Worm (Caenorhabditis elegans) whole organism, young adult: ENCODE results near the gene F20D6.9.

Experiments
- B0336.3 ChIP-seq: fragments of 200-800 bp; sonication (Bioruptor generic); IDR thresholded peaks from 2 replicates; pipeline ENCODE4 v1.3.6; 2022; ENCODE audit warnings: missing genetic modification characterization, missing compliant biosample characterization
- F33H1.4 ChIP-seq: fragments of 200-800 bp; sonication (Bioruptor generic); IDR thresholded peaks from 2 replicates; pipeline ENCODE4 v1.3.6; 2022; ENCODE audit warnings: missing genetic modification reagents, missing genetic modification characterization, missing compliant biosample characterization
- F49E8.2 ChIP-seq: sonication (generic microtip); optimal IDR thresholded peaks from 3 replicates; lab custom pipeline; 2017; ENCODE audit warnings: missing genetic modification characterization, mild to moderate bottlenecking, missing compliant biosample characterization, antibody characterized with exemption, moderate library complexity; ENCODE audit not compliant: insufficient read depth
- F55B11.4 ChIP-seq: sonication (generic microtip); optimal IDR thresholded peaks from 2 replicates; lab custom pipeline; 2016; ENCODE audit warnings: missing compliant biosample characterization, missing genetic modification characterization, borderline replicate concordance; ENCODE audit not compliant: insufficient read depth
- K12H6.12 ChIP-seq: fragments of 200-800 bp; sonication (Bioruptor generic); optimal IDR thresholded peaks from 2 replicates; lab custom pipeline; 2018; ENCODE audit warnings: mild to moderate bottlenecking, missing genetic modification characterization, missing compliant biosample characterization
- T07F8.4 ChIP-seq: sonication (generic microtip); optimal IDR thresholded peaks from 2 replicates; lab custom pipeline; 2016; ENCODE audit warnings: mild to moderate bottlenecking, missing genetic modification characterization, moderate library complexity, missing compliant biosample characterization
- Y79H2A.3 ChIP-seq: fragments of 200-800 bp; sonication (Bioruptor generic); conservative IDR thresholded peaks from 2 replicates; pipeline ENCODE4 v1.3.6; 2022; ENCODE audit warnings: missing genetic modification reagents, missing genetic modification characterization, missing compliant biosample characterization
- Y95B8A.8 ChIP-seq: fragments of 200-800 bp; sonication (Bioruptor generic); IDR thresholded peaks from 2 replicates; pipeline ENCODE4 v1.3.6; 2022; ENCODE audit warnings: missing genetic modification reagents, missing genetic modification characterization, missing compliant biosample characterization
- ZK185.1 ChIP-seq: sonication (generic microtip); optimal IDR thresholded peaks from 2 replicates; lab custom pipeline; 2016; ENCODE audit warnings: mild to moderate bottlenecking, missing genetic modification characterization, missing compliant biosample characterization; ENCODE audit not compliant: poor library complexity, severe bottlenecking
- aptf-2 ChIP-seq: fragments of 200-800 bp; sonication (Bioruptor generic); conservative IDR thresholded peaks from 2 replicates; pipeline ENCODE4 v1.3.6; 2022; ENCODE audit warnings: missing genetic modification reagents, missing genetic modification characterization, missing compliant biosample characterization
- cebp-1 ChIP-seq, 2 experiments: fragments of 200-800 bp in 1 of 2; sonication (Bioruptor generic) in 1 of 2; sonication (generic microtip) in 1 of 2; IDR thresholded peaks in 1 of 2; optimal IDR thresholded peaks in 1 of 2; 2 replicates each; pipeline versions ENCODE4 v1.3.6 to Lab custom; 2017 to 2022; ENCODE audit warnings: missing compliant biosample characterization in 2 of 2, missing genetic modification characterization in 2 of 2, mild to moderate bottlenecking in 1 of 2, missing genetic modification reagents in 1 of 2, moderate library complexity in 1 of 2
- ceh-100 ChIP-seq: fragments of 200-800 bp; sonication (Bioruptor generic); IDR thresholded peaks from 2 replicates; pipeline ENCODE4 v1.3.6; 2022; ENCODE audit warnings: missing genetic modification reagents, missing genetic modification characterization, missing compliant biosample characterization
- ceh-58 ChIP-seq: fragments of 200-800 bp; sonication (Bioruptor generic); IDR thresholded peaks from 2 replicates; pipeline ENCODE4 v1.3.6; 2022; ENCODE audit warnings: missing genetic modification characterization, missing compliant biosample characterization
- egl-44 ChIP-seq: fragments of 200-800 bp; sonication (Bioruptor generic); IDR thresholded peaks from 2 replicates; pipeline ENCODE4 v1.3.6; 2022; ENCODE audit warnings: missing genetic modification reagents, missing genetic modification characterization, missing compliant biosample characterization
- fkh-3 ChIP-seq: sonication (generic microtip); optimal IDR thresholded peaks from 2 replicates; lab custom pipeline; 2016; ENCODE audit warnings: mild to moderate bottlenecking, missing genetic modification characterization, missing compliant biosample characterization
- lag-1 ChIP-seq: fragments of 200-800 bp; sonication (Bioruptor generic); IDR thresholded peaks from 2 replicates; pipeline ENCODE4 v1.3.6; 2022; ENCODE audit warnings: missing genetic modification reagents, missing genetic modification characterization, missing compliant biosample characterization
- let-607 ChIP-seq, 2 experiments: fragments of 200-800 bp in 1 of 2; sonication (Bioruptor generic) in 1 of 2; sonication (generic microtip) in 1 of 2; optimal IDR thresholded peaks; 2 replicates each; lab custom pipeline; 2016 to 2018; ENCODE audit warnings: mild to moderate bottlenecking in 2 of 2, missing compliant biosample characterization in 2 of 2, missing genetic modification characterization in 2 of 2, moderate library complexity in 2 of 2, missing genotype in 1 of 2
- mes-4 ChIP-seq: sonication (generic microtip); optimal IDR thresholded peaks from 2 replicates; lab custom pipeline; 2016; ENCODE audit warnings: missing genotype, missing genetic modification characterization, missing compliant biosample characterization
- nhr-179 ChIP-seq: sonication (generic microtip); optimal IDR thresholded peaks from 2 replicates; lab custom pipeline; 2016; ENCODE audit warnings: mild to moderate bottlenecking, missing genetic modification characterization, missing compliant biosample characterization
- nhr-80 ChIP-seq: sonication (generic microtip); optimal IDR thresholded peaks from 2 replicates; lab custom pipeline; 2016; ENCODE audit warnings: missing genetic modification characterization, missing compliant biosample characterization
- pbrm-1 ChIP-seq: fragments of 200-800 bp; sonication (Bioruptor generic); IDR thresholded peaks from 2 replicates; pipeline ENCODE4 v1.3.6; 2022; ENCODE audit warnings: missing genetic modification reagents, missing genetic modification characterization, missing compliant biosample characterization
- pha-4 ChIP-seq: fragments of 150-350 bp; sonication (generic microtip); optimal IDR thresholded peaks from 2 replicates; lab custom pipeline; 2014; ENCODE audit warnings: missing biosample characterization, missing genetic modification reagents, missing genetic modification characterization
- snpc-1.3 ChIP-seq: sonication (generic microtip); optimal IDR thresholded peaks from 2 replicates; lab custom pipeline; 2017; ENCODE audit warnings: missing genetic modification characterization, mild to moderate bottlenecking, missing compliant biosample characterization, antibody characterized with exemption, moderate library complexity, missing genotype, missing genetic modification reagents; ENCODE audit not compliant: insufficient read depth
- snpc-3.4 ChIP-seq: sonication (generic microtip); optimal IDR thresholded peaks from 2 replicates; lab custom pipeline; 2017; ENCODE audit warnings: missing genetic modification characterization, mild to moderate bottlenecking, missing compliant biosample characterization, antibody characterized with exemption, moderate library complexity, missing genotype, missing genetic modification reagents
- snpc-4 ChIP-seq, 5 experiments: fragments of 150-350 bp in 1 of 5; sonication (generic microtip) in 4 of 5; optimal IDR thresholded peaks; 2 replicates each; lab custom pipeline; 2014 to 2018; ENCODE audit warnings: missing genetic modification characterization in 5 of 5, missing biosample characterization in 3 of 5, antibody characterized with exemption in 2 of 5, mild to moderate bottlenecking in 2 of 5, missing compliant biosample characterization in 2 of 5, missing genotype in 2 of 5, moderate library complexity in 2 of 5, missing genetic modification reagents in 1 of 5
- tbx-9 ChIP-seq: sonication (generic microtip); optimal IDR thresholded peaks from 2 replicates; lab custom pipeline; 2016; ENCODE audit warnings: borderline replicate concordance, missing genetic modification characterization, inconsistent platforms, missing compliant biosample characterization
- tlf-1 ChIP-seq: fragments of 200-800 bp; sonication (Bioruptor generic); optimal IDR thresholded peaks from 2 replicates; lab custom pipeline; 2018; ENCODE audit warnings: mild to moderate bottlenecking, missing genetic modification characterization, missing compliant biosample characterization
- zfh-2 ChIP-seq: fragments of 200-800 bp; sonication (Bioruptor generic); conservative IDR thresholded peaks from 2 replicates; pipeline ENCODE4 v1.3.6; 2022; ENCODE audit warnings: missing genetic modification reagents, missing genetic modification characterization, missing compliant biosample characterization
- ztf-26 ChIP-seq: sonication (generic microtip); optimal IDR thresholded peaks from 2 replicates; lab custom pipeline; 2017; ENCODE audit warnings: missing genetic modification characterization, missing compliant biosample characterization
- ztf-28 ChIP-seq: fragments of 200-800 bp; sonication (Bioruptor generic); IDR thresholded peaks from 2 replicates; pipeline ENCODE4 v1.3.6; 2022; ENCODE audit warnings: missing genetic modification reagents, missing genetic modification characterization, missing compliant biosample characterization
- ztf-6 ChIP-seq: fragments of 200-800 bp; sonication (Bioruptor generic); IDR thresholded peaks from 2 replicates; pipeline ENCODE4 v1.3.6; 2022; ENCODE audit warnings: missing genetic modification reagents, missing genetic modification characterization, missing compliant biosample characterization

Gene F20D6.9

DNA sequence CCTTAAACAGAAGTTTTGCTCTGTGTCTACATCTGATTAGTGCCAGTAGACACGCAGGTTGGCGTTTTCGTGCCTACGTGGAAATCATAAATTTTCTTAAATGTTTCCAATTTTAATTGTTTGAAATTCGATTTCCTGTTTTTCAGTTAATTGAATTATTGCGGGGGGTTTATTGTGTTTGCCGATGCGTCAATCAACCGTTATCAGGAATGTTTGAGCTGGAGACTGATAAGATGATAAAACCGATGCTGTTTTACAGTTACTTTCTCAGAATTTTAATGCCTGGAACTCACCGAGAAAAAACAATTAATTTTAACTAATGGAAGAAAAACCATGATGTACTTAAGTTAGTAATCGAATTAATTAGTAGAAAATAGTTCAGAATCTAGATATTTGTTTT is 39.9 kb upstream of the F20D6.9 start:
- TF ChIP-seq snpc-4 (GFP tag; optimal IDR thresholded peaks at IDR 0.05; lab: Kevin White, UChicago) (no peak), snpc-4 (tag; optimal IDR thresholded peaks at IDR 0.05; lab: Kevin White, UChicago) (peak in 1 of 4 experiments; percentile 11), ztf-28 (GFP tag; lab: Robert Waterston, UW) (no peak)

DNA sequence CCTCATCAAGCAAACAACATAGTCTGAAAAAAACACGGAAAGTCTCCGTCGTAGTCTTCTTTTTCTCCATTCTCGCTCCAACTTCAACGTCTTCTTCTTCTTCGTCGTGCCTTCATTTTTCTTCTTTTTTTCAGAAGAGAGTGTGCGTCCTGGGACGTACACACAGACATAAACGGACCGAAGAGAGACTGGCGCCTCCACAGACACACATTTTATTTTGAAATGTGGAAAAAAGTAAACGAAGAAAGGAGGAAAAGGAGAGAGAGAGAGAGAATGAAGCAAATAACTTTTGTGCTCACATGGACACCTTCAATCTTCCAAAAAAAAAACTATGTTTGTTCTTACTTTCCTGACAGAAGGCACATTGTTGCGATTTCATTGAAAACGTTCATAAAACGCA is 37.9 kb upstream of the F20D6.9 start:
- TF ChIP-seq cebp-1 (GFP tag; IDR thresholded peaks at IDR 0.05; lab: Robert Waterston, UW) = no peak
- TF ChIP-seq cebp-1 (tag; optimal IDR thresholded peaks at IDR 0.05; lab: Kevin White, UChicago) = peak; percentile 1
- no peak for TF ChIP-seq ceh-100 (GFP tag; lab: Robert Waterston, UW)
- TF ChIP-seq pbrm-1 = no peak
- TF ChIP-seq, all 124 proteins: peak for 1

DNA sequence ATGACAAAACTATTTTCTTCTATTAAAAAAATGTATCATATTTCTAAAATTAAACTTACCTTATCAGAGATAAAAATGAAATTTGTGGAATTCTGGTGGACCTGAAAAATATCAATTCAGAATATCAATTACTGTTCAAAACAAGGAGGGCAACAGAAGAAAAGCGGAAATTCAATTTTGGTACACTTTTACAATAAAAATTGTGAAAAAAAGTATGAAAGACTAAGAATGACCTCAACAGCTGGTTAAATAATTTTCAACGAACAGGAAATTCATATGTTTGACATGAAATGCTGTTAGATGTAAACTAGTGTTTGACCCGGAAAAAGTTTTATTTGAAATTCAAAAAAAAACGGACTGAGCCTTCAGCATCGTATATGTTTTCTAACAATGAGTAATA is 36.6 kb upstream of the F20D6.9 start, which contains the start of gene K07C11.7:
K07C11.7 (minus strand) TSS at position 101 of the 400 bp plus-strand sequence.
- TF ChIP-seq Y79H2A.3 (GFP tag; lab: Robert Waterston, UW) (no peak), tbx-9 (tag; lab: Kevin White, UChicago) (no peak), ceh-58 (GFP tag; lab: Robert Waterston, UW) (no peak), ZK185.1 (no peak), tlf-1 (GFP tag; lab: Kevin White, UChicago) (no peak), let-607 (tag; optimal IDR thresholded peaks at IDR 0.05; lab: Kevin White, UChicago) (no peak), snpc-3.4 (tag; lab: Kevin White, UChicago) (no peak), zfh-2 (GFP tag; lab: Robert Waterston, UW) (no peak), F49E8.2 (tag; lab: Kevin White, UChicago) (no peak), F33H1.4 (GFP tag; lab: Robert Waterston, UW) (no peak), fkh-3 (tag; lab: Kevin White, UChicago) (no peak)

DNA sequence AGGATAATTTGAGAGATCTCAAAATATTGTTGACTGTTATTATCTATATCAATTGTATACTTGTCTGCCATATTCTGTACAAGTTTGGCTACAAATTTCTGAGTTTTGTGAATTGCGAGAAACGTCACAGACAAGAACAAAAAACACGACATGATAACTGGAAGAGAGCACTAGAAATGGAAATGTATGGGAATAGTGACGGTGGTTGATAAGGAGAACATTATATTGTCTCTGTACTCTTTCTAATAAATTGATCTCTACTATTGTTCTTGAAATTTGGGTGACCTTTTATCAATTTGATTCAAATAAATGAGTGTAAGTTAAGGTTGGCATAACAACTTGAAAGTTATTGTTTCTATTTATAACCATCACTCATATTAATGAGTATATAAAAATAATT is 35.6 kb upstream of the F20D6.9 start:
- TF ChIP-seq nhr-80 (tag; lab: Kevin White, UChicago) (peak; percentile 67), fkh-3 (tag; lab: Kevin White, UChicago) (no peak)

DNA sequence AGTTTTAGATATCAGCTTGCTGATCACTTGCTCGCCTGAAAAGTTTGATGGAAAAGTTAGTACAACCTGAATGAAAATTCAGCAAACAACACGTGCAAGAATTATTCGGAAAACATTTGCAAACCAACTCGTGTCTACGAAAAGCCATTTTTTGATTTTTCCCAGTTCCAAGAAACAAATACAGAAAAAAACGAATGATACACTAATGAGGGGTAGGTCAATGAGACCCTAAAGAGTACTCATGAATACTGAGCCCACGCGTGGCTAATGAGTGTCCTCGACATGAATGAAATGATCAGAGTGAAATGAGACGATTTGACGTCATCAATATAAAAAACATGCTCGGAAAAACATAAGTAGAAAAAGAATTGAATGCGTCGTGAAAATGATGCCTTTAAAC is 34.7 kb upstream of the F20D6.9 start:
- TF ChIP-seq egl-44 (GFP tag; lab: Robert Waterston, UW) (no peak), F55B11.4 (tag; lab: Kevin White, UChicago) (no peak), pbrm-1 (no peak), T07F8.4 (no peak), snpc-1.3 (tag; lab: Kevin White, UChicago) (no peak), nhr-179 (tag; lab: Kevin White, UChicago) (no peak), aptf-2 (GFP tag; lab: Robert Waterston, UW) (no peak), ztf-26 (tag; lab: Kevin White, UChicago) (no peak), B0336.3 (GFP tag; lab: Robert Waterston, UW) (no peak), K12H6.12 (tag; lab: Kevin White, UChicago) (no peak), Y95B8A.8 (no peak), ztf-6 (GFP tag; lab: Robert Waterston, UW) (no peak), snpc-4 (GFP tag; optimal IDR thresholded peaks at IDR 0.05; lab: Kevin White, UChicago) (no peak), snpc-4 (tag; optimal IDR thresholded peaks at IDR 0.05; lab: Kevin White, UChicago) (no peak), pha-4 (tag; lab: Kevin White, UChicago) (no peak), mes-4 (tag; lab: Kevin White, UChicago) (no peak), lag-1 (GFP tag; lab: Robert Waterston, UW) (no peak)
